Worm (Caenorhabditis elegans): Measurements from ENCODE around the gene B0024.11.

DNA sequence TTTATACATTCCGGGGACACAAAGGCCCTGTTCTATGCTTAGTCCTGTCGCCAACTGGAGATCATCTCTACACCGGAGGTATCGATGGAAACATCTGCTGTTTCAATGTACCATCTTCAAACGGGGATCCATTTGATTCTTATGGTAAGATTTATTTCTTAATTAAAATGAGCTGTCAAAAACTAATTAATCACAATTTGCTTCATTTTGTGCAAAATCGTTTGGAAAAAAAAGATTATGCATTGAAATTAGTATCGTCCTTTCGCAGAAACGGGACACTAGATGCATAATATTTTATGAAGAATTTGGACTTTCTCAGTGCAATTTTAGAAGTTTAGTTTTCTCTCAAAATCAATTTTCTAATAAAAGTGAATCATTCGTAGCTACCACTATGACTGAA, 44.5 kb upstream of the B0024.11 start:
- TF ChIP-seq ceh-39 (tag; optimal IDR thresholded peaks at IDR 0.05) (no peak), unc-39 (tag; optimal IDR thresholded peaks at IDR 0.05) (no peak), unc-62 (GFP tag; optimal IDR thresholded peaks at IDR 0.05) (no peak), nhr-76 (tag; optimal IDR thresholded peaks at IDR 0.05) (no peak), ceh-43 (GFP tag; optimal IDR thresholded peaks at IDR 0.05) (no peak), mep-1 (tag; optimal IDR thresholded peaks at IDR 0.05) (no peak)

Measured in whole organism, mixed stage, embryonic.